Fruit fly (Drosophila melanogaster) whole organism, embryonic: ENCODE results near the gene Stat92E.
A peak's percentile ranks its signal among the peaks of the same experiment; 100 is the strongest.

Experiments used
- Abd-B ChIP-seq: fragments of 200-800 bp; sonication (Bioruptor generic); optimal IDR thresholded peaks from 2 replicates; lab custom pipeline; 2018; ENCODE audit warnings: missing biosample characterization, mild to moderate bottlenecking, missing genetic modification characterization, moderate library complexity
- Awh ChIP-seq: fragments of 200-800 bp; sonication (Bioruptor generic); IDR thresholded peaks from 2 replicates; pipeline ENCODE4, ENCODE4 v1.3.6; 2022; ENCODE audit warnings: missing biosample characterization, missing genetic modification characterization
- BtbVII ChIP-seq: fragments of 200-800 bp; sonication (Bioruptor generic); optimal IDR thresholded peaks from 3 replicates; lab custom pipeline; 2017; ENCODE audit warnings: missing biosample characterization, mild to moderate bottlenecking, missing genetic modification characterization
- CG10431 ChIP-seq: fragments of 200-800 bp; sonication (Bioruptor generic); optimal IDR thresholded peaks from 3 replicates; lab custom pipeline; 2018; ENCODE audit warnings: missing biosample characterization, mild to moderate bottlenecking, missing genetic modification characterization
- CG11696 ChIP-seq: fragments of 200-800 bp; sonication (Bioruptor generic); IDR thresholded peaks from 2 replicates; pipeline ENCODE4 v1.3.6; 2022; ENCODE audit warnings: missing biosample characterization, missing genetic modification characterization
- CG12391 ChIP-seq: fragments of 200-800 bp; sonication (Bioruptor generic); optimal IDR thresholded peaks from 3 replicates; lab custom pipeline; 2018; ENCODE audit warnings: missing biosample characterization, mild to moderate bottlenecking, missing genetic modification characterization, moderate library complexity
- CG13775 ChIP-seq: fragments of 200-800 bp; sonication (Bioruptor generic); optimal IDR thresholded peaks from 3 replicates; lab custom pipeline; 2017; ENCODE audit warnings: missing biosample characterization, mild to moderate bottlenecking, missing genetic modification characterization
- CG14441 ChIP-seq: fragments of 200-800 bp; sonication (Bioruptor generic); IDR thresholded peaks from 2 replicates; pipeline ENCODE4 v1.3.6; 2022; ENCODE audit warnings: missing biosample characterization, missing genetic modification characterization
- CG14710 ChIP-seq: fragments of 200-800 bp; sonication (Bioruptor generic); optimal IDR thresholded peaks from 3 replicates; lab custom pipeline; 2019; ENCODE audit warnings: missing biosample characterization, mild to moderate bottlenecking, missing genetic modification characterization, moderate library complexity
- CG2129 ChIP-seq: fragments of 200-800 bp; sonication (Bioruptor generic); IDR thresholded peaks from 2 replicates; pipeline ENCODE4 v1.3.6; 2022; ENCODE audit warnings: missing biosample characterization, missing genetic modification characterization; ENCODE audit not compliant: partially characterized antibody
- CG2678 ChIP-seq: fragments of 200-800 bp; sonication (Bioruptor generic); optimal IDR thresholded peaks from 3 replicates; lab custom pipeline; 2019; ENCODE audit warnings: missing biosample characterization, mild to moderate bottlenecking, missing genetic modification characterization, moderate library complexity
- CG31388 ChIP-seq: fragments of 200-800 bp; sonication (Bioruptor generic); optimal IDR thresholded peaks from 2 replicates; lab custom pipeline; 2016; ENCODE audit warnings: missing biosample characterization, missing genetic modification characterization
- CG31441 ChIP-seq: fragments of 200-800 bp; sonication (Bioruptor generic); IDR thresholded peaks from 2 replicates; pipeline ENCODE4 v1.3.6; 2022; ENCODE audit warnings: missing biosample characterization, missing genetic modification characterization
- CG33213 ChIP-seq: fragments of 200-800 bp; sonication (Bioruptor generic); optimal IDR thresholded peaks from 3 replicates; lab custom pipeline; 2016; ENCODE audit warnings: missing biosample characterization, missing genetic modification characterization
- CG4404 ChIP-seq: fragments of 200-800 bp; sonication (Bioruptor generic); IDR thresholded peaks from 2 replicates; pipeline ENCODE4 v1.3.6; 2022; ENCODE audit warnings: missing biosample characterization, missing genetic modification characterization
- CG6254 ChIP-seq: fragments of 200-800 bp; sonication (Bioruptor generic); optimal IDR thresholded peaks from 3 replicates; lab custom pipeline; 2017; ENCODE audit warnings: mild to moderate bottlenecking, missing biosample characterization, missing genetic modification reagents, missing genetic modification characterization
- CG6272 ChIP-seq: fragments of 200-800 bp; sonication (Bioruptor generic); IDR thresholded peaks from 2 replicates; pipeline ENCODE4 v1.3.6; 2022; ENCODE audit warnings: missing biosample characterization, missing genetic modification characterization
- CG6765 ChIP-seq: fragments of 200-800 bp; sonication (Bioruptor generic); optimal IDR thresholded peaks from 3 replicates; lab custom pipeline; 2017; ENCODE audit warnings: missing biosample characterization, mild to moderate bottlenecking, missing genetic modification characterization
- CG7357 ChIP-seq: fragments of 200-800 bp; sonication (Bioruptor generic); IDR thresholded peaks from 3 replicates; pipeline ENCODE4 v1.3.6; 2022; ENCODE audit warnings: missing biosample characterization, missing genetic modification characterization
- CG7928 ChIP-seq: fragments of 200-800 bp; sonication (Bioruptor generic); optimal IDR thresholded peaks from 2 replicates; lab custom pipeline; 2017; ENCODE audit warnings: missing biosample characterization, mild to moderate bottlenecking, missing genetic modification characterization
- CG9797 ChIP-seq: fragments of 200-800 bp; sonication (Bioruptor generic); optimal IDR thresholded peaks from 3 replicates; lab custom pipeline; 2018; ENCODE audit warnings: missing biosample characterization, mild to moderate bottlenecking, missing genetic modification characterization
- CG9817 ChIP-seq: fragments of 200-800 bp; sonication (Bioruptor generic); optimal IDR thresholded peaks from 2 replicates; lab custom pipeline; 2018; ENCODE audit warnings: missing biosample characterization, mild to moderate bottlenecking, missing genetic modification characterization, moderate library complexity
- Dfd ChIP-seq, 2 experiments: fragments of >200 bp; optimal IDR thresholded peaks; 2 replicates each; lab custom pipeline; 2017; ENCODE audit warnings: missing biosample characterization in 2 of 2, missing genetic modification characterization in 2 of 2
- Dll ChIP-seq: fragments of 200-800 bp; sonication (Bioruptor generic); IDR thresholded peaks from 4 replicates; pipeline ENCODE4 v1.3.6; 2022; ENCODE audit warnings: missing biosample characterization, missing genetic modification characterization; ENCODE audit not compliant: partially characterized antibody
- Fer1 ChIP-seq: fragments of 200-800 bp; sonication (Bioruptor generic); optimal IDR thresholded peaks from 2 replicates; lab custom pipeline; 2017; ENCODE audit warnings: missing biosample characterization, mild to moderate bottlenecking, missing genetic modification characterization
- Nf-YB ChIP-seq: fragments of 200-800 bp; sonication (Bioruptor generic); optimal IDR thresholded peaks from 3 replicates; lab custom pipeline; 2019; ENCODE audit warnings: missing biosample characterization, mild to moderate bottlenecking, missing genetic modification characterization, moderate library complexity
- ap ChIP-seq: fragments of 200-800 bp; sonication (Bioruptor generic); IDR thresholded peaks from 2 replicates; pipeline ENCODE4 v1.3.6; 2022; ENCODE audit warnings: missing biosample characterization, missing genetic modification characterization
- ara ChIP-seq: fragments of 200-800 bp; sonication (Bioruptor generic); IDR thresholded peaks from 2 replicates; pipeline ENCODE4 v1.3.6; 2022; ENCODE audit warnings: missing biosample characterization, missing genetic modification characterization
- bigmax ChIP-seq: fragments of 200-800 bp; sonication (Bioruptor generic); optimal IDR thresholded peaks from 2 replicates; lab custom pipeline; 2018; ENCODE audit warnings: missing biosample characterization, mild to moderate bottlenecking, missing genetic modification characterization
- br ChIP-seq: fragments of >200 bp; optimal IDR thresholded peaks from 2 replicates; lab custom pipeline; 2017
- cwo ChIP-seq: fragments of 200-800 bp; sonication (Bioruptor generic); optimal IDR thresholded peaks from 3 replicates; lab custom pipeline; 2017; ENCODE audit warnings: missing biosample characterization, missing genetic modification characterization, mild to moderate bottlenecking, moderate library complexity, missing genetic modification reagents
- grn ChIP-seq: fragments of 200-800 bp; sonication (Bioruptor generic); optimal IDR thresholded peaks from 3 replicates; lab custom pipeline; 2017; ENCODE audit warnings: missing biosample characterization, missing genetic modification characterization
- hb ChIP-seq: fragments of 200-800 bp; sonication (Bioruptor generic); IDR thresholded peaks from 3 replicates; pipeline ENCODE4 v1.3.6; 2022; ENCODE audit warnings: missing biosample characterization, missing genetic modification characterization; ENCODE audit not compliant: partially characterized antibody
- insv ChIP-seq, 2 experiments: fragments of 200-800 bp; sonication (Bioruptor generic); optimal IDR thresholded peaks; 3 replicates each; lab custom pipeline; 2016 to 2018; ENCODE audit warnings: missing biosample characterization in 2 of 2, missing genetic modification characterization in 2 of 2
- kni ChIP-seq: fragments of 200-800 bp; sonication (Bioruptor generic); optimal IDR thresholded peaks from 3 replicates; lab custom pipeline; 2017; ENCODE audit warnings: mild to moderate bottlenecking, missing biosample characterization, missing genetic modification reagents, missing genetic modification characterization
- lab ChIP-seq: fragments of 200-800 bp; sonication (Bioruptor generic); optimal IDR thresholded peaks from 3 replicates; lab custom pipeline; 2017; ENCODE audit warnings: missing biosample characterization, missing genetic modification characterization, mild to moderate bottlenecking, moderate library complexity, missing genetic modification reagents
- lola ChIP-seq, 3 experiments: fragments of >200 bp in 2 of 3; fragments of 200-800 bp in 1 of 3; sonication (Bioruptor generic) in 1 of 3; optimal IDR thresholded peaks; 2 replicates each; lab custom pipeline; 2017 to 2019; ENCODE audit warnings: missing biosample characterization in 3 of 3, missing genetic modification characterization in 3 of 3, mild to moderate bottlenecking in 1 of 3, moderate library complexity in 1 of 3
- maf-S ChIP-seq: fragments of 200-800 bp; sonication (Bioruptor generic); optimal IDR thresholded peaks from 2 replicates; lab custom pipeline; 2016; ENCODE audit warnings: missing biosample characterization, missing genetic modification characterization
- pho ChIP-seq: fragments of 200-800 bp; sonication (Bioruptor generic); optimal IDR thresholded peaks from 2 replicates; lab custom pipeline; 2016; ENCODE audit warnings: missing biosample characterization, missing genetic modification characterization
- phol ChIP-seq: fragments of 200-800 bp; sonication (Bioruptor generic); optimal IDR thresholded peaks from 3 replicates; lab custom pipeline; 2018; ENCODE audit warnings: missing biosample characterization, mild to moderate bottlenecking, missing genetic modification characterization, moderate library complexity
- ranshi ChIP-seq: fragments of 200-800 bp; sonication (Bioruptor generic); IDR thresholded peaks from 2 replicates; pipeline ENCODE4 v1.3.6; 2022; ENCODE audit warnings: missing biosample characterization, missing genetic modification characterization
- rib ChIP-seq: fragments of 200-800 bp; sonication (Bioruptor generic); IDR thresholded peaks from 2 replicates; pipeline ENCODE4 v1.3.6; 2022; ENCODE audit warnings: missing biosample characterization, missing genetic modification characterization
- tap ChIP-seq: fragments of 200-800 bp; optimal IDR thresholded peaks from 3 replicates; lab custom pipeline; 2019; ENCODE audit warnings: missing biosample characterization, mild to moderate bottlenecking, missing genetic modification characterization, moderate library complexity
- tio ChIP-seq: fragments of 200-800 bp; sonication (Bioruptor generic); optimal IDR thresholded peaks from 2 replicates; lab custom pipeline; 2017; ENCODE audit warnings: missing biosample characterization, missing genetic modification characterization, inconsistent platforms
- toy ChIP-seq: fragments of 200-800 bp; sonication (Bioruptor generic); IDR thresholded peaks from 2 replicates; pipeline ENCODE4 v1.3.6; 2022; ENCODE audit warnings: missing biosample characterization, missing genetic modification characterization
- wek ChIP-seq: fragments of 200-800 bp; sonication (Bioruptor generic); optimal IDR thresholded peaks from 3 replicates; lab custom pipeline; 2018; ENCODE audit warnings: missing biosample characterization, mild to moderate bottlenecking, missing genetic modification characterization, moderate library complexity
- wor ChIP-seq: fragments of 200-800 bp; sonication (Bioruptor generic); IDR thresholded peaks from 2 replicates; pipeline ENCODE4 v1.3.6; 2022; ENCODE audit warnings: missing biosample characterization, missing genetic modification characterization
- zen ChIP-seq: fragments of 200-800 bp; sonication (Bioruptor generic); optimal IDR thresholded peaks from 3 replicates; lab custom pipeline; 2018; ENCODE audit warnings: missing biosample characterization, mild to moderate bottlenecking, missing genetic modification characterization, moderate library complexity

The Stat92E gene

dm6 chr3R:20557415-20558105 lies 5.4 kb upstream of the Stat92E start, which contains the start of the genes DPCoAC and CG5180 (continued):
- TF ChIP-seq CG12391 (tag; lab: Kevin White, UChicago) = peak; percentile 60
- TF ChIP-seq maf-S = peak; percentile 62
- TF ChIP-seq CG14441 (GFP tag; lab: Robert Waterston, UW) = peak; percentile 80
- peak; percentile 65 for TF ChIP-seq zen (tag; lab: Kevin White, UChicago)
- TF ChIP-seq Abd-B (GFP tag; lab: Kevin White, UChicago) = peak; percentile 61
- TF ChIP-seq CG7357 (GFP tag; lab: Robert Waterston, UW) = peak; percentile 50; the same call in 1 of the 3 replicates
- TF ChIP-seq wor (GFP tag; lab: Robert Waterston, UW) = peak; percentile 26; the same call in 1 of the 2 replicates
- TF ChIP-seq wek (GFP tag; lab: Kevin White, UChicago) = no peak
- peak; percentile 13 for TF ChIP-seq cwo (GFP tag; lab: Kevin White, UChicago)
- TF ChIP-seq CG4404 (GFP tag; lab: Robert Waterston, UW) = peak; percentile 48; the same call in 1 of the 2 replicates
- TF ChIP-seq CG6272 (GFP tag; lab: Robert Waterston, UW) = peak; percentile 80
- peak; percentile 41; the same call in 1 of the 2 replicates for TF ChIP-seq ap (GFP tag; lab: Robert Waterston, UW)
- no peak for TF ChIP-seq Dfd (GFP tag; optimal IDR thresholded peaks at IDR 0.05; lab: Kevin White, UChicago)
- TF ChIP-seq CG11696 (GFP tag; lab: Robert Waterston, UW) = 0 out of 2 replicates have a peak, but pooled peaks have one; percentile 43
- peak; percentile 58 for TF ChIP-seq CG13775
- TF ChIP-seq br (lab: Kevin White, UChicago) = no peak
- TF ChIP-seq CG14710 = peak; percentile 53
- TF ChIP-seq ranshi (GFP tag; lab: Robert Waterston, UW) = peak; percentile 70; the same call in 1 of the 2 replicates
- peak; percentile 16 for TF ChIP-seq bigmax
- TF ChIP-seq Nf-YB = peak; percentile 11
- TF ChIP-seq CG6765 = no peak
- peak; percentile 34 for TF ChIP-seq tap (tag; lab: Kevin White, UChicago)
- peak; percentile 65; the same call in 2 of the 3 replicates for TF ChIP-seq hb (GFP tag; lab: Robert Waterston, UW)
- TF ChIP-seq tio = peak; percentile 64
- no peak for TF ChIP-seq grn
- peak; percentile 47 for TF ChIP-seq kni (GFP tag; lab: Kevin White, UChicago)
- TF ChIP-seq Dll = no peak
- peak; percentile 59; the same call in 1 of the 2 replicates for TF ChIP-seq CG31441 (GFP tag; lab: Robert Waterston, UW)
- no peak for TF ChIP-seq BtbVII (GFP tag; lab: Kevin White, UChicago)
- TF ChIP-seq CG31388 (GFP tag; lab: Kevin White, UChicago) = peak; percentile 30
- peak; percentile 9 for TF ChIP-seq Fer1 (GFP tag; lab: Kevin White, UChicago)
- TF ChIP-seq Awh = peak; percentile 69
- TF ChIP-seq ara (GFP tag; lab: Robert Waterston, UW) = peak; percentile 58
- TF ChIP-seq lab = peak; percentile 68
- TF ChIP-seq CG2678 (tag; lab: Kevin White, UChicago) = peak; percentile 56
- peak; percentile 69 for TF ChIP-seq CG33213 (GFP tag; lab: Kevin White, UChicago)
- peak; percentile 70 for TF ChIP-seq pho (GFP tag; lab: Kevin White, UChicago)
- peak; percentile 21 for TF ChIP-seq CG7928 (GFP tag; lab: Kevin White, UChicago)
- TF ChIP-seq CG2129 (GFP tag; lab: Robert Waterston, UW) = no peak
- TF ChIP-seq toy = no peak
- TF ChIP-seq phol (tag; lab: Kevin White, UChicago) = peak; percentile 67
- TF ChIP-seq CG9817 (tag; lab: Kevin White, UChicago) = peak; percentile 56
- TF ChIP-seq CG10431 (GFP tag; lab: Kevin White, UChicago) = peak; percentile 2
- peak; percentile 12 for TF ChIP-seq CG6254 (GFP tag; lab: Kevin White, UChicago)
- TF ChIP-seq CG9797 (GFP tag; lab: Kevin White, UChicago) = peak; percentile 45
- TF ChIP-seq rib (GFP tag; lab: Robert Waterston, UW) = peak; percentile 74
- peak in 1 of 3 experiments; percentile 58 for TF ChIP-seq lola (GFP tag; optimal IDR thresholded peaks at IDR 0.05; lab: Kevin White, UChicago)
- TF ChIP-seq insv (GFP tag; optimal IDR thresholded peaks at IDR 0.05; lab: Kevin White, UChicago) = no peak
